Fruit fly (Drosophila melanogaster) whole organism, prepupa: ENCODE results near the gene Pex1.

ENCODE experiments used
- Blimp-1 ChIP-seq: fragments of 200-800 bp; sonication (Bioruptor generic); optimal IDR thresholded peaks from 3 replicates; lab custom pipeline; 2017; ENCODE audit warnings: missing biosample characterization, missing genetic modification characterization, mild to moderate bottlenecking, moderate library complexity, missing genetic modification reagents
- CG10631 ChIP-seq: fragments of 200-800 bp; sonication (Bioruptor generic); optimal IDR thresholded peaks from 2 replicates; lab custom pipeline; 2016; ENCODE audit warnings: missing biosample characterization, missing genetic modification characterization
- CG11294 ChIP-seq: fragments of 200-800 bp; sonication (Bioruptor generic); IDR thresholded peaks from 2 replicates; pipeline ENCODE4 v1.3.6; 2022; ENCODE audit warnings: missing biosample characterization, missing genetic modification characterization
- CG11762 ChIP-seq: fragments of 200-800 bp; sonication (Bioruptor generic); optimal IDR thresholded peaks from 3 replicates; lab custom pipeline; 2016; ENCODE audit warnings: missing biosample characterization, missing genetic modification characterization; ENCODE audit not compliant: insufficient read depth
- CG11902 ChIP-seq: fragments of 200-800 bp; sonication (Bioruptor generic); optimal IDR thresholded peaks from 3 replicates; lab custom pipeline; 2016; ENCODE audit warnings: missing biosample characterization, missing genetic modification characterization
- CG15336 ChIP-seq: fragments of 200-800 bp; sonication (Bioruptor generic); IDR thresholded peaks from 2 replicates; pipeline ENCODE4 v1.3.6; 2022; ENCODE audit warnings: missing biosample characterization, missing genetic modification characterization
- CG3032 ChIP-seq: fragments of 200-800 bp; optimal IDR thresholded peaks from 2 replicates; lab custom pipeline; 2019; ENCODE audit warnings: missing biosample characterization, mild to moderate bottlenecking, missing genetic modification characterization, moderate library complexity
- CG31627 ChIP-seq: fragments of 200-800 bp; sonication (Bioruptor generic); optimal IDR thresholded peaks from 3 replicates; lab custom pipeline; 2016; ENCODE audit warnings: missing biosample characterization, missing genetic modification characterization
- CG32006 ChIP-seq: fragments of 200-800 bp; sonication (Bioruptor generic); optimal IDR thresholded peaks from 3 replicates; lab custom pipeline; 2017; ENCODE audit warnings: missing biosample characterization, mild to moderate bottlenecking, missing genetic modification characterization
- CG34406 ChIP-seq: fragments of 200-800 bp; sonication (Bioruptor generic); optimal IDR thresholded peaks from 3 replicates; lab custom pipeline; 2016; ENCODE audit warnings: missing biosample characterization, missing genetic modification characterization
- CG3919 ChIP-seq: fragments of 200-800 bp; sonication (Bioruptor generic); optimal IDR thresholded peaks from 3 replicates; lab custom pipeline; 2016; ENCODE audit warnings: missing biosample characterization, missing genetic modification characterization
- CG6276 ChIP-seq: fragments of 200-800 bp; sonication (Bioruptor generic); optimal IDR thresholded peaks from 2 replicates; lab custom pipeline; 2017; ENCODE audit warnings: missing biosample characterization, mild to moderate bottlenecking, missing genetic modification characterization
- CG6792 ChIP-seq: fragments of 200-800 bp; sonication (Bioruptor generic); optimal IDR thresholded peaks from 3 replicates; lab custom pipeline; 2016; ENCODE audit warnings: missing biosample characterization, missing genetic modification characterization
- CG6854 ChIP-seq: fragments of 200-800 bp; sonication (Bioruptor generic); optimal IDR thresholded peaks from 2 replicates; lab custom pipeline; 2017; ENCODE audit warnings: missing biosample characterization, mild to moderate bottlenecking, missing genetic modification characterization
- CG8119 ChIP-seq: fragments of 200-800 bp; sonication (Bioruptor generic); IDR thresholded peaks from 3 replicates; pipeline ENCODE4 v1.3.6; 2022; ENCODE audit warnings: missing biosample characterization, missing genetic modification characterization
- CG8319 ChIP-seq: fragments of 200-800 bp; sonication (Bioruptor generic); optimal IDR thresholded peaks from 3 replicates; lab custom pipeline; 2016; ENCODE audit warnings: missing biosample characterization, missing genetic modification characterization
- CG8632 ChIP-seq: fragments of 200-800 bp; sonication (Bioruptor generic); optimal IDR thresholded peaks from 3 replicates; lab custom pipeline; 2016; ENCODE audit warnings: missing biosample characterization, missing genetic modification characterization
- CG9139 ChIP-seq: fragments of 200-800 bp; sonication (Bioruptor generic); optimal IDR thresholded peaks from 3 replicates; lab custom pipeline; 2017; ENCODE audit warnings: missing biosample characterization, mild to moderate bottlenecking, missing genetic modification characterization
- Eip78C ChIP-seq: fragments of 200-800 bp; sonication (Bioruptor generic); peaks from one replicate; lab custom pipeline; 2016; ENCODE audit warnings: missing biosample characterization, missing genetic modification characterization
- Eip93F ChIP-seq: fragments of 200-800 bp; sonication (Bioruptor generic); optimal IDR thresholded peaks from 2 replicates; lab custom pipeline; 2016; ENCODE audit warnings: missing biosample characterization, mild to moderate bottlenecking, missing genetic modification characterization
- Hr38 ChIP-seq: sonication (Bioruptor generic); optimal IDR thresholded peaks from 2 replicates; lab custom pipeline; 2016; ENCODE audit warnings: missing biosample characterization, missing genetic modification characterization
- Hr39 ChIP-seq: fragments of 200-800 bp; sonication (Bioruptor generic); optimal IDR thresholded peaks from 2 replicates; lab custom pipeline; 2016; ENCODE audit warnings: missing biosample characterization, missing genetic modification characterization
- Hr4 ChIP-seq: fragments of 200-800 bp; sonication (Bioruptor generic); optimal IDR thresholded peaks from 3 replicates; lab custom pipeline; 2016; ENCODE audit warnings: missing biosample characterization, missing genetic modification characterization
- Lpt ChIP-seq: fragments of 200-800 bp; sonication (Bioruptor generic); optimal IDR thresholded peaks from 3 replicates; lab custom pipeline; 2016; ENCODE audit warnings: missing biosample characterization, missing genetic modification characterization
- Met ChIP-seq: fragments of 200-800 bp; sonication (Bioruptor generic); optimal IDR thresholded peaks from 3 replicates; lab custom pipeline; 2016; ENCODE audit warnings: missing biosample characterization, missing genetic modification characterization
- OdsH ChIP-seq: fragments of 200-800 bp; sonication (Bioruptor generic); optimal IDR thresholded peaks from 3 replicates; lab custom pipeline; 2016; ENCODE audit warnings: missing biosample characterization, missing genetic modification characterization
- Smox ChIP-seq: fragments of 200-800 bp; sonication (Bioruptor generic); optimal IDR thresholded peaks from 3 replicates; lab custom pipeline; 2016; ENCODE audit warnings: missing biosample characterization, missing genetic modification characterization
- Sox102F ChIP-seq: fragments of 200-800 bp; sonication (Bioruptor generic); optimal IDR thresholded peaks from 2 replicates; lab custom pipeline; 2016; ENCODE audit warnings: missing biosample characterization, mild to moderate bottlenecking, missing genetic modification characterization
- Sox14 ChIP-seq: fragments of 200-800 bp; sonication (Bioruptor generic); optimal IDR thresholded peaks from 3 replicates; lab custom pipeline; 2016; ENCODE audit warnings: missing biosample characterization, missing genetic modification characterization
- Sox15 ChIP-seq: fragments of 200-800 bp; sonication (Bioruptor generic); optimal IDR thresholded peaks from 3 replicates; lab custom pipeline; 2016; ENCODE audit warnings: missing biosample characterization, missing genetic modification characterization
- achi ChIP-seq: fragments of 200-800 bp; sonication (Bioruptor generic); optimal IDR thresholded peaks from 3 replicates; lab custom pipeline; 2016; ENCODE audit warnings: missing biosample characterization, missing genetic modification characterization
- acj6 ChIP-seq: fragments of 200-800 bp; sonication (Bioruptor generic); optimal IDR thresholded peaks from 3 replicates; lab custom pipeline; 2016; ENCODE audit warnings: missing biosample characterization, missing genetic modification characterization
- cyc ChIP-seq: fragments of 200-800 bp; sonication (Bioruptor generic); optimal IDR thresholded peaks from 3 replicates; lab custom pipeline; 2016; ENCODE audit warnings: missing biosample characterization, missing genetic modification characterization
- dac ChIP-seq: fragments of 200-800 bp; sonication (Bioruptor generic); optimal IDR thresholded peaks from 2 replicates; lab custom pipeline; 2017; ENCODE audit warnings: missing biosample characterization, mild to moderate bottlenecking, missing genetic modification characterization
- dsx ChIP-seq: fragments of 200-800 bp; optimal IDR thresholded peaks from 3 replicates; lab custom pipeline; 2019; ENCODE audit warnings: missing biosample characterization, mild to moderate bottlenecking, missing genetic modification characterization, moderate library complexity; ENCODE audit not compliant: poor library complexity, severe bottlenecking
- eg ChIP-seq: fragments of 200-800 bp; sonication (Bioruptor generic); IDR thresholded peaks from 3 replicates; pipeline ENCODE4 v1.3.6; 2022; ENCODE audit warnings: missing biosample characterization, missing genetic modification characterization
- fd59A ChIP-seq: fragments of 200-800 bp; sonication (Bioruptor generic); optimal IDR thresholded peaks from 2 replicates; lab custom pipeline; 2017; ENCODE audit warnings: missing biosample characterization, mild to moderate bottlenecking, missing genetic modification characterization, missing genetic modification reagents
- fd85E ChIP-seq: fragments of 200-800 bp; sonication (Bioruptor generic); optimal IDR thresholded peaks from 3 replicates; lab custom pipeline; 2016; ENCODE audit warnings: missing biosample characterization, missing genetic modification characterization
- fkh ChIP-seq: fragments of 200-800 bp; sonication (Bioruptor generic); optimal IDR thresholded peaks from 3 replicates; lab custom pipeline; 2017; ENCODE audit warnings: missing biosample characterization, mild to moderate bottlenecking, missing genetic modification characterization, moderate library complexity
- lz ChIP-seq: fragments of 200-800 bp; sonication (Bioruptor generic); optimal IDR thresholded peaks from 3 replicates; lab custom pipeline; 2016; ENCODE audit warnings: missing biosample characterization, missing genetic modification characterization
- net ChIP-seq: fragments of 200-800 bp; sonication (Bioruptor generic); optimal IDR thresholded peaks from 3 replicates; lab custom pipeline; 2016; ENCODE audit warnings: missing biosample characterization, missing genetic modification characterization
- salr ChIP-seq, 2 experiments: fragments of 200-800 bp; sonication (Bioruptor generic); optimal IDR thresholded peaks; 3 replicates each; lab custom pipeline; 2016 to 2018; ENCODE audit warnings: missing biosample characterization in 2 of 2, missing genetic modification characterization in 2 of 2, mild to moderate bottlenecking in 1 of 2
- spab ChIP-seq: fragments of 200-800 bp; sonication (Bioruptor generic); optimal IDR thresholded peaks from 2 replicates; lab custom pipeline; 2017; ENCODE audit warnings: missing biosample characterization, mild to moderate bottlenecking, missing genetic modification characterization, missing genetic modification reagents
- ss ChIP-seq, 2 experiments: fragments of 200-800 bp; sonication (Bioruptor generic); optimal IDR thresholded peaks; 2 replicates in 1 of 2; 3 replicates in 1 of 2; lab custom pipeline; 2017 to 2018; ENCODE audit warnings: mild to moderate bottlenecking in 2 of 2, missing biosample characterization in 2 of 2, missing genetic modification characterization in 2 of 2, moderate library complexity in 1 of 2
- svp ChIP-seq: fragments of 200-800 bp; sonication (Bioruptor generic); peaks from one replicate; lab custom pipeline; 2016; ENCODE audit warnings: missing biosample characterization, missing genetic modification characterization
- topi ChIP-seq: fragments of 200-800 bp; sonication (Bioruptor generic); optimal IDR thresholded peaks from 3 replicates; lab custom pipeline; 2016; ENCODE audit warnings: missing biosample characterization, missing genetic modification characterization
- vri ChIP-seq: fragments of 200-800 bp; sonication (Bioruptor generic); optimal IDR thresholded peaks from 3 replicates; lab custom pipeline; 2016; ENCODE audit warnings: missing biosample characterization, mild to moderate bottlenecking, missing genetic modification characterization

The Pex1 gene

DNA sequence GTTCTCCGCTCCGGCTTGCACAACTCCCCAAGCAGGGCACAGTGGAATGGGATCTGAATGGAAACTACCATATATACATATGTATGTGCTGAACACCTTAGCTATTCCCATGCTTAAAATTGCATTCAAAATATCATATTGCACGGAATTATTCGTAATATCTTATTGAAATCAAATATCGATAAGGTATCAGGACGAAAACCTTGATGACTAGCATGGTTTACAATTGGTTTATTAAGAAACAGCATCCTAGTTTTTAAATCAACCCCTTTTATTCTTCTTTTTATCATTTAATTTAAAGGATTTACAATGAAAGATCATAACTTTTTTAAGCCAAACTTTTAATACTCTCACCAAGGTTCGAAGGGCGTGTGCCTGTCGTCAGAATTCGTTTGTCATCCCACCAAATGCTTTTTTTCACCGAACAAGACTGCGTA is 16.4 kb upstream of the Pex1 start (continued):
- peak; percentile 52 for TF ChIP-seq CG32006
- TF ChIP-seq CG8632 (GFP tag; lab: Kevin White, UChicago), result peak; percentile 52
- peak; percentile 64 for TF ChIP-seq Smox (GFP tag; lab: Kevin White, UChicago)
- no peak for TF ChIP-seq CG6854 (GFP tag; lab: Kevin White, UChicago)
- TF ChIP-seq OdsH (GFP tag; lab: Kevin White, UChicago), result peak; percentile 47
- peak; percentile 56 for TF ChIP-seq CG3919 (GFP tag; lab: Kevin White, UChicago)
- TF ChIP-seq CG11762 (GFP tag; lab: Kevin White, UChicago), result peak; percentile 8
- TF ChIP-seq eg (GFP tag; lab: Robert Waterston, UW), result no peak
- TF ChIP-seq, all 60 proteins: peak for 35

DNA sequence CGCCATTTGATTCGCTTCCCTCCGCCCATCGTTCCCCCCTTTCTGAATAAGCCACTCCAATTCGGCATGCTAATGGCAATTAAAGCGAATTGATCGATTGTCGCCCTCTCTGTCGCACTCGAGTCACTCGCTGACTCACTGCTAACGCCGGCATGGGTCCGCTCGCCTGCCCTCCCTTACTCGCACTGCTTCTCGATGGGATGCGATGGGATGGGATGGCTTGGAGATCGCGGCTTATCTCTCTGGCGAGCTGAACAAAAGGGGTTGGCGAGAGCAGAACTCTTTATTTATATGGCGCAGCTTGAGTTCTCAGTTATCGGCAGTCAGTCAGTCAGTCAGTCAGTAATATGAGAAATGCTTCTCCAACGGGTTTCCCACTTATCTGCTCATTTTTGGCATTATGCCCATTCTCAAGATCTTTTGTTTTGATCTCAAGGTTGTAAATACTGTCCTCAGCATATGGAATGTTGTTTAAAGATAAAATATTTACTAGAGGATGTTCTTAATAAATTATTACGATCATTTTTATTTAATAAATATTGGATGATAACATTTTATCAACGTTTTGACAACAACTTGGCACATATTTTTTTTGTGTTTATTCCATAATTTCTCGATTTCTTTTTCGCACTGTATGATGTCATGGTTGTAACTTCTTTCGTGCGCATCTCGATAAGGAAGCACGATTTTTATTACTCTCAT is 15.7 kb upstream of the Pex1 start:
- TF ChIP-seq Sox102F (GFP tag; lab: Kevin White, UChicago) (peak; percentile 53), spab (no peak), fd59A (GFP tag; lab: Kevin White, UChicago) (no peak), CG6854 (GFP tag; lab: Kevin White, UChicago) (no peak), CG8632 (GFP tag; lab: Kevin White, UChicago) (no peak), Eip93F (GFP tag; lab: Kevin White, UChicago) (no peak), CG11294 (no peak), dsx (no peak), CG8119 (GFP tag; lab: Robert Waterston, UW) (no peak), vri (no peak), Sox14 (GFP tag; lab: Kevin White, UChicago) (no peak), CG6276 (no peak), Met (GFP tag; lab: Kevin White, UChicago) (peak; percentile 28), acj6 (GFP tag; lab: Kevin White, UChicago) (no peak), cyc (GFP tag; lab: Kevin White, UChicago) (no peak), CG31627 (GFP tag; lab: Kevin White, UChicago) (peak; percentile 0), salr (GFP tag; optimal IDR thresholded peaks at IDR 0.05; lab: Kevin White, UChicago) (no peak), ss (GFP tag; optimal IDR thresholded peaks at IDR 0.05; lab: Kevin White, UChicago) (no peak), OdsH (GFP tag; lab: Kevin White, UChicago) (peak; percentile 15), CG32006 (no peak), lz (GFP tag; lab: Kevin White, UChicago) (peak; percentile 10), CG3032 (tag; lab: Kevin White, UChicago) (no peak), Hr4 (no peak), CG9139 (no peak), CG3919 (GFP tag; lab: Kevin White, UChicago) (no peak), CG6792 (GFP tag; lab: Kevin White, UChicago) (no peak), CG11902 (GFP tag; lab: Kevin White, UChicago) (no peak), fd85E (GFP tag; lab: Kevin White, UChicago) (no peak), Eip78C (peak; percentile 80), CG10631 (GFP tag; lab: Kevin White, UChicago) (peak; percentile 7), Hr39 (GFP tag; lab: Kevin White, UChicago) (peak; percentile 14), CG15336 (GFP tag; lab: Robert Waterston, UW) (no peak), CG8319 (GFP tag; lab: Kevin White, UChicago) (no peak), CG34406 (no peak), fkh (peak; percentile 29), net (GFP tag; lab: Kevin White, UChicago) (no peak), topi (GFP tag; lab: Kevin White, UChicago) (peak; percentile 30), Smox (GFP tag; lab: Kevin White, UChicago) (peak; percentile 44), Lpt (no peak), achi (GFP tag; lab: Kevin White, UChicago) (peak; percentile 15), eg (GFP tag; lab: Robert Waterston, UW) (no peak), svp (GFP tag; lab: Kevin White, UChicago) (peak; percentile 70), dac (GFP tag; lab: Kevin White, UChicago) (no peak), Hr38 (GFP tag; lab: Kevin White, UChicago) (no peak), CG11762 (GFP tag; lab: Kevin White, UChicago) (no peak), Blimp-1 (GFP tag; lab: Kevin White, UChicago) (no peak), Sox15 (no peak)
